Fruit fly (Drosophila melanogaster) whole organism, embryonic: ENCODE data around the gene Nup153.

Source experiments
- Bdp1 ChIP-seq: fragments of 200-800 bp; sonication (Bioruptor generic); optimal IDR thresholded peaks from 3 replicates; lab custom pipeline; 2016; ENCODE audit warnings: missing biosample characterization, missing genetic modification characterization
- Blimp-1 ChIP-seq: fragments of 200-800 bp; sonication (Bioruptor generic); optimal IDR thresholded peaks from 3 replicates; lab custom pipeline; 2018; ENCODE audit warnings: missing biosample characterization, missing genetic modification characterization, mild to moderate bottlenecking, moderate library complexity, missing genetic modification reagents
- CG10543 ChIP-seq: fragments of 200-800 bp; sonication (Bioruptor generic); optimal IDR thresholded peaks from 3 replicates; lab custom pipeline; 2017; ENCODE audit warnings: missing biosample characterization, mild to moderate bottlenecking, missing genetic modification characterization, moderate library complexity
- CG10979 ChIP-seq: fragments of 200-800 bp; sonication (Bioruptor generic); optimal IDR thresholded peaks from 2 replicates; lab custom pipeline; 2018; ENCODE audit warnings: missing biosample characterization, mild to moderate bottlenecking, missing genetic modification characterization, moderate library complexity
- CG11085 ChIP-seq: fragments of 200-800 bp; sonication (Bioruptor generic); IDR thresholded peaks from 2 replicates; pipeline ENCODE4 v1.3.6; 2022; ENCODE audit warnings: missing biosample characterization, missing genetic modification characterization
- CG11247 ChIP-seq: fragments of 200-800 bp; sonication (Bioruptor generic); IDR thresholded peaks from 2 replicates; pipeline ENCODE4 v1.3.6; 2022; ENCODE audit warnings: missing biosample characterization, missing genetic modification characterization
- CG11504 ChIP-seq: fragments of 200-800 bp; sonication (Bioruptor generic); optimal IDR thresholded peaks from 3 replicates; lab custom pipeline; 2019; ENCODE audit warnings: missing biosample characterization, mild to moderate bottlenecking, missing genetic modification characterization, moderate library complexity
- CG12769 ChIP-seq: fragments of 200-800 bp; sonication (Bioruptor generic); optimal IDR thresholded peaks from 2 replicates; lab custom pipeline; 2019; ENCODE audit warnings: missing biosample characterization, mild to moderate bottlenecking, missing genetic modification characterization, moderate library complexity
- CG13894 ChIP-seq: fragments of 200-800 bp; sonication (Bioruptor generic); optimal IDR thresholded peaks from 3 replicates; lab custom pipeline; 2018; ENCODE audit warnings: missing biosample characterization, mild to moderate bottlenecking, missing genetic modification characterization, moderate library complexity
- CG18476 ChIP-seq: fragments of 200-800 bp; sonication (Bioruptor generic); optimal IDR thresholded peaks from 2 replicates; lab custom pipeline; 2016; ENCODE audit warnings: missing biosample characterization, mild to moderate bottlenecking, missing genetic modification characterization
- CG33213 ChIP-seq: fragments of 200-800 bp; sonication (Bioruptor generic); optimal IDR thresholded peaks from 3 replicates; lab custom pipeline; 2016; ENCODE audit warnings: missing biosample characterization, missing genetic modification characterization
- CG3407 ChIP-seq: fragments of 200-800 bp; sonication (Bioruptor generic); optimal IDR thresholded peaks from 2 replicates; lab custom pipeline; 2018; ENCODE audit warnings: missing biosample characterization, mild to moderate bottlenecking, missing genetic modification characterization
- CG6765 ChIP-seq: fragments of 200-800 bp; sonication (Bioruptor generic); optimal IDR thresholded peaks from 3 replicates; lab custom pipeline; 2017; ENCODE audit warnings: missing biosample characterization, mild to moderate bottlenecking, missing genetic modification characterization
- CG7357 ChIP-seq: fragments of 200-800 bp; sonication (Bioruptor generic); IDR thresholded peaks from 3 replicates; pipeline ENCODE4 v1.3.6; 2022; ENCODE audit warnings: missing biosample characterization, missing genetic modification characterization
- CG7963 ChIP-seq: fragments of 200-800 bp; sonication (Bioruptor generic); IDR thresholded peaks from 3 replicates; pipeline ENCODE4 v1.3.6; 2022; ENCODE audit warnings: missing biosample characterization, missing genetic modification characterization; ENCODE audit not compliant: partially characterized antibody
- CG8765 ChIP-seq: fragments of 200-800 bp; sonication (Bioruptor generic); IDR thresholded peaks from 2 replicates; pipeline ENCODE4 v1.3.6; 2022; ENCODE audit warnings: missing biosample characterization, missing genetic modification characterization
- CoRest ChIP-seq: fragments of 200-800 bp; sonication (Bioruptor generic); optimal IDR thresholded peaks from 3 replicates; lab custom pipeline; 2018; ENCODE audit warnings: missing biosample characterization, mild to moderate bottlenecking, missing genetic modification characterization, moderate library complexity
- Dfd ChIP-seq, 2 experiments: fragments of >200 bp; optimal IDR thresholded peaks; 2 replicates each; lab custom pipeline; 2017; ENCODE audit warnings: missing biosample characterization in 2 of 2, missing genetic modification characterization in 2 of 2
- Dll ChIP-seq: fragments of 200-800 bp; sonication (Bioruptor generic); IDR thresholded peaks from 4 replicates; pipeline ENCODE4 v1.3.6; 2022; ENCODE audit warnings: missing biosample characterization, missing genetic modification characterization; ENCODE audit not compliant: partially characterized antibody
- Dp ChIP-seq: fragments of 200-800 bp; sonication (Bioruptor generic); optimal IDR thresholded peaks from 2 replicates; lab custom pipeline; 2018; ENCODE audit warnings: missing biosample characterization, mild to moderate bottlenecking, missing genetic modification characterization, moderate library complexity
- Gsc ChIP-seq: fragments of 200-800 bp; sonication (Bioruptor generic); IDR thresholded peaks from 2 replicates; pipeline ENCODE4 v1.3.6; 2022; ENCODE audit warnings: missing biosample characterization, missing genetic modification characterization
- H15 ChIP-seq: fragments of 200-800 bp; sonication (Bioruptor generic); IDR thresholded peaks from 3 replicates; pipeline ENCODE4 v1.3.6; 2022; ENCODE audit warnings: missing biosample characterization, missing genetic modification characterization
- Hand ChIP-seq: fragments of 200-800 bp; sonication (Bioruptor generic); optimal IDR thresholded peaks from 2 replicates; lab custom pipeline; 2017; ENCODE audit warnings: mild to moderate bottlenecking, missing biosample characterization, missing genetic modification reagents, missing genetic modification characterization
- HmgZ ChIP-seq: fragments of 200-800 bp; sonication (Bioruptor generic); optimal IDR thresholded peaks from 2 replicates; lab custom pipeline; 2018; ENCODE audit warnings: missing biosample characterization, mild to moderate bottlenecking, missing genetic modification characterization
- Med ChIP-seq: fragments of 200-800 bp; sonication (Bioruptor generic); peaks from one replicate; lab custom pipeline; 2016; ENCODE audit warnings: missing biosample characterization, missing genetic modification characterization, mild to moderate bottlenecking, inconsistent platforms, moderate library complexity
- Meics ChIP-seq: fragments of 200-800 bp; sonication (Bioruptor generic); optimal IDR thresholded peaks from 2 replicates; lab custom pipeline; 2017; ENCODE audit warnings: missing biosample characterization, mild to moderate bottlenecking, missing genetic modification characterization
- Rx ChIP-seq: fragments of 200-800 bp; sonication (Bioruptor generic); IDR thresholded peaks from 2 replicates; pipeline ENCODE4 v1.3.6; 2022; ENCODE audit warnings: missing biosample characterization, missing genetic modification characterization
- Scr ChIP-seq: fragments of 200-800 bp; sonication (Bioruptor generic); IDR thresholded peaks from 2 replicates; pipeline ENCODE4 v1.3.6; 2022; ENCODE audit warnings: missing biosample characterization, missing genetic modification characterization; ENCODE audit not compliant: partially characterized antibody
- abd-A ChIP-seq: fragments of 200-800 bp; sonication (Bioruptor generic); optimal IDR thresholded peaks from 3 replicates; lab custom pipeline; 2019; ENCODE audit warnings: missing biosample characterization, mild to moderate bottlenecking, missing genetic modification characterization, moderate library complexity
- al ChIP-seq: fragments of 200-800 bp; sonication (Bioruptor generic); IDR thresholded peaks from 2 replicates; pipeline ENCODE4 v1.3.6; 2022; ENCODE audit warnings: missing biosample characterization, missing genetic modification characterization
- chinmo ChIP-seq: fragments of 200-800 bp; sonication (Bioruptor generic); IDR thresholded peaks from 4 replicates; pipeline ENCODE4 v1.3.6; 2022; ENCODE audit warnings: missing biosample characterization, missing genetic modification characterization; ENCODE audit not compliant: partially characterized antibody
- crc ChIP-seq: fragments of 200-800 bp; sonication (Bioruptor generic); optimal IDR thresholded peaks from 2 replicates; lab custom pipeline; 2016; ENCODE audit warnings: missing biosample characterization, missing genetic modification characterization
- croc ChIP-seq: fragments of 200-800 bp; sonication (Bioruptor generic); conservative IDR thresholded peaks from 3 replicates; pipeline ENCODE4 v1.3.6; 2022; ENCODE audit warnings: missing biosample characterization, missing genetic modification characterization
- fd102C ChIP-seq: fragments of 200-800 bp; sonication (Bioruptor generic); optimal IDR thresholded peaks from 2 replicates; lab custom pipeline; 2018; ENCODE audit warnings: missing biosample characterization, mild to moderate bottlenecking, missing genetic modification characterization, moderate library complexity
- fu2 ChIP-seq: fragments of 200-800 bp; sonication (Bioruptor generic); optimal IDR thresholded peaks from 2 replicates; lab custom pipeline; 2016; ENCODE audit warnings: missing biosample characterization, missing genetic modification characterization
- gce ChIP-seq: fragments of 200-800 bp; sonication (Bioruptor generic); IDR thresholded peaks from 3 replicates; pipeline ENCODE4 v1.3.6; 2022; ENCODE audit warnings: missing biosample characterization, missing genetic modification characterization
- grau ChIP-seq: fragments of 200-800 bp; optimal IDR thresholded peaks from 3 replicates; lab custom pipeline; 2019; ENCODE audit warnings: missing biosample characterization, mild to moderate bottlenecking, missing genetic modification characterization, moderate library complexity
- gsb-n ChIP-seq: fragments of 200-800 bp; sonication (Bioruptor generic); optimal IDR thresholded peaks from 3 replicates; lab custom pipeline; 2018; ENCODE audit warnings: missing biosample characterization, mild to moderate bottlenecking, missing genetic modification characterization
- ham ChIP-seq: fragments of 200-800 bp; sonication (Bioruptor generic); IDR thresholded peaks from 2 replicates; pipeline ENCODE4 v1.3.6; 2022; ENCODE audit warnings: missing biosample characterization, missing genetic modification characterization
- lab ChIP-seq: fragments of 200-800 bp; sonication (Bioruptor generic); optimal IDR thresholded peaks from 3 replicates; lab custom pipeline; 2017; ENCODE audit warnings: missing biosample characterization, missing genetic modification characterization, mild to moderate bottlenecking, moderate library complexity, missing genetic modification reagents
- nau ChIP-seq: fragments of 200-800 bp; sonication (Bioruptor generic); optimal IDR thresholded peaks from 3 replicates; lab custom pipeline; 2017; ENCODE audit warnings: missing biosample characterization, mild to moderate bottlenecking, missing genetic modification characterization, missing genetic modification reagents
- oc ChIP-seq: fragments of 200-800 bp; sonication (Bioruptor generic); optimal IDR thresholded peaks from 2 replicates; lab custom pipeline; 2018; ENCODE audit warnings: missing biosample characterization, mild to moderate bottlenecking, missing genetic modification characterization, moderate library complexity
- onecut ChIP-seq: fragments of 200-800 bp; sonication (Bioruptor generic); IDR thresholded peaks from 2 replicates; pipeline ENCODE4 v1.3.6; 2022; ENCODE audit warnings: missing biosample characterization, missing genetic modification characterization
- p53 ChIP-seq: fragments of 200-800 bp; sonication (Bioruptor generic); optimal IDR thresholded peaks from 2 replicates; lab custom pipeline; 2016; ENCODE audit warnings: missing biosample characterization, missing genetic modification characterization
- scrt ChIP-seq: fragments of 200-800 bp; sonication (Bioruptor generic); optimal IDR thresholded peaks from 2 replicates; lab custom pipeline; 2018; ENCODE audit warnings: missing biosample characterization, mild to moderate bottlenecking, missing genetic modification characterization, moderate library complexity
- sd ChIP-seq: fragments of 200-800 bp; sonication (Bioruptor generic); optimal IDR thresholded peaks from 3 replicates; lab custom pipeline; 2018; ENCODE audit warnings: missing biosample characterization, mild to moderate bottlenecking, missing genetic modification characterization, moderate library complexity
- sens ChIP-seq: fragments of 200-800 bp; sonication (Bioruptor generic); peaks from one replicate; lab custom pipeline; 2016; ENCODE audit warnings: missing biosample characterization, missing genetic modification characterization
- zfh2 ChIP-seq: fragments of 200-800 bp; sonication (Bioruptor generic); optimal IDR thresholded peaks from 2 replicates; lab custom pipeline; 2016; ENCODE audit warnings: missing biosample characterization, missing genetic modification characterization

Nup153 gene

dm6 chrX:16610601-16611058 lies 11.6 kb downstream of the Nup153 start, which contains the start of gene mbt (continued):
- TF ChIP-seq crc (GFP tag; lab: Kevin White, UChicago) (no peak), Dp (GFP tag; lab: Kevin White, UChicago) (peak; percentile 82), fu2 (GFP tag; lab: Kevin White, UChicago) (no peak), H15 (GFP tag; lab: Robert Waterston, UW) (no peak), CG8765 (GFP tag; lab: Robert Waterston, UW) (no peak), zfh2 (GFP tag; lab: Kevin White, UChicago) (peak; percentile 25), CG3407 (GFP tag; lab: Kevin White, UChicago) (no peak), ham (GFP tag; lab: Robert Waterston, UW) (no peak), lab (no peak), CG10543 (GFP tag; lab: Kevin White, UChicago) (no peak), croc (GFP tag; lab: Robert Waterston, UW) (no peak), CG33213 (GFP tag; lab: Kevin White, UChicago) (peak; percentile 8), gsb-n (tag; lab: Kevin White, UChicago) (peak; percentile 27), CG11504 (tag; lab: Kevin White, UChicago) (no peak), CG18476 (GFP tag; lab: Kevin White, UChicago) (no peak), CG11085 (GFP tag; lab: Robert Waterston, UW) (no peak), CG7963 (GFP tag; lab: Robert Waterston, UW) (peak; percentile 86), Meics (GFP tag; lab: Kevin White, UChicago) (no peak), CG10979 (no peak), Scr (GFP tag; lab: Robert Waterston, UW) (peak; percentile 91), p53 (GFP tag; lab: Kevin White, UChicago) (peak; percentile 58), CoRest (tag; lab: Kevin White, UChicago) (no peak), Dfd (GFP tag; optimal IDR thresholded peaks at IDR 0.05; lab: Kevin White, UChicago) (no peak), Bdp1 (GFP tag; lab: Kevin White, UChicago) (no peak), CG6765 (no peak), Dll (peak; percentile 88)

DNA sequence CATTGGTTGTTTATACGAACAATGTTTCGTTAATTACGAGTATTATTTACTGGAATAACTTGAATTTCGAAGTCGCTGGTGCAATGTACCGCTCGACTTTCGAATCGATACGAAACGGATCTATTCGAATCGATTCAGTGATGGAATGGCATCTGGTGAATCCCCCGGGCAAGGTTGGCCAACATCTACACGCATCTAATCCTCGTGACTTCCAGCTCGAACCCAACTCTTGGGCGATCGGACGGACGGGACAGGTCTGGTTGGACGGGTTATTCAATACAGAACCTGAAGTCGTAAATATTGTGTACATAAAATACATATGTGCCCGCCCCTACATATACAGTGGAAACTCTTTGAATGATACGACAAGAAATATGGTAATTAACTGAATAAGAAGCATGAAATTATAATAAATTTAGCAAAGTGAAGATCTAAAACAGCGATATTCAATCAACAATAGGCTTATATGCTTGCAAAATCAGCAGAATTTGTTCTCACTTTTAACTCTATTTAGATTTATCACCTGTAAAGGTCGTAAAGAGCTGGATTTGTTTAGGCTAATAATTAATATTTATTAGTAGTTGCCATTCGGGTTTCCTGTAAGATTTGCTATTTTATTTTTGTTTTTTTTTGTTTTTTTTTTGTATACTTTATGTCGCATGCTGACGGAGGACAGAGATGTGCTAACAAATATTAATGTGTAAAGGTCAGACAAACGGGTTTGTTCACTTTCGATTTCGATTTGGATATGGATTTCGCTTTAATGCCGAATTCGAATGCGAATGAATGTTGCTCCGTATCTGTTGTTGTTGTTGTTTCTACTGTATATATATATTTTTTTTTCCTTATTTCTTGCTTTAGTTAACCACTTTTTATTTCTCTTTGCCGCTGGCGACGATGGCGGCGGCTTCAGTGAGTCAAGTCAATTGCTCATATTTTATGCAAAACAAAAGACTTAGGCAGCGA lies 18.0 kb downstream of the Nup153 start:
- TF ChIP-seq HmgZ (tag; lab: Kevin White, UChicago) = no peak
- peak; percentile 40; the same call in 1 of the 2 replicates for TF ChIP-seq CG11247 (GFP tag; lab: Robert Waterston, UW)
- TF ChIP-seq Rx = no peak
- TF ChIP-seq Gsc (GFP tag; lab: Robert Waterston, UW) = no peak
- peak; percentile 72 for TF ChIP-seq grau (tag; lab: Kevin White, UChicago)
- no peak for TF ChIP-seq CG7357
- no peak for TF ChIP-seq oc (tag; lab: Kevin White, UChicago)
- no peak for TF ChIP-seq fd102C
- TF ChIP-seq al = no peak
- TF ChIP-seq nau = no peak
- no peak for TF ChIP-seq Hand (GFP tag; lab: Kevin White, UChicago)
- TF ChIP-seq CG12769 (tag; lab: Kevin White, UChicago) = peak; percentile 87
- no peak for TF ChIP-seq scrt (GFP tag; lab: Kevin White, UChicago)
- peak; percentile 41 for TF ChIP-seq CG13894 (tag; lab: Kevin White, UChicago)
- no peak for TF ChIP-seq gce (GFP tag; lab: Robert Waterston, UW)
- peak; percentile 48 for TF ChIP-seq Med (GFP tag; lab: Kevin White, UChicago)
- peak; percentile 13 for TF ChIP-seq sd (tag; lab: Kevin White, UChicago)
- 0 out of 4 replicates have a peak, but pooled peaks have one; percentile 36 for TF ChIP-seq chinmo (GFP tag; lab: Robert Waterston, UW)
- TF ChIP-seq sens (GFP tag; lab: Kevin White, UChicago) = peak; percentile 6
- TF ChIP-seq onecut (GFP tag; lab: Robert Waterston, UW) = no peak
- peak; percentile 85 for TF ChIP-seq Blimp-1 (GFP tag; lab: Kevin White, UChicago)
- peak; percentile 16 for TF ChIP-seq abd-A (tag; lab: Kevin White, UChicago)
